Worm (Caenorhabditis elegans) whole organism, L1 larva: ENCODE data around the gene R02C2.7.

Experiments
- alr-1 ChIP-seq: fragments of 200-800 bp; sonication (Bioruptor generic); optimal IDR thresholded peaks from 2 replicates; lab custom pipeline; 2018; ENCODE audit warnings: borderline replicate concordance, mild to moderate bottlenecking, missing genetic modification characterization, missing compliant biosample characterization
- hlh-17 ChIP-seq: fragments of 200-800 bp; sonication (Bioruptor generic); optimal IDR thresholded peaks from 2 replicates; lab custom pipeline; 2018; ENCODE audit warnings: missing genetic modification characterization, mild to moderate bottlenecking, missing compliant biosample characterization, moderate library complexity, borderline replicate concordance
- vab-15 ChIP-seq: sonication (generic microtip); optimal IDR thresholded peaks from 2 replicates; lab custom pipeline; 2017; ENCODE audit warnings: missing genotype, mild to moderate bottlenecking, missing genetic modification characterization, missing compliant biosample characterization

DNA sequence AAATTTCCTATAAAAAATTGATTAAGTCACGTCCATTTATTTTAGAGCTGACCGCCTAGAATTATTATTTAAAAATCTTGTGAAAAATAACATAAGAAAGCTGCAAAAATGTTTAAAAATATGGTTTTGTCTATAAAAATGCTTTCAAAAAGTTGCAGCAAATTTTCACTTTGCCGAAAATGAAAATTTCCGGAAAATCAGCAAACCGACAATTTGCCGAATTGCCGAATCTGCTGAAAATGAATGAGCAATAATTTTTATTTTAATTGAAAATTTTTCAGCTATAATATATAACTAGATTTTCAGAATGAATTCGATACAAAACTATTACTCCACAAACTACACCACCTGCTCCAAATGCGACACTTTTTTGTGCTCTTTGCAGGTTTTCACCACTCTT, 25.6 kb downstream of the R02C2.7 start, which contains the start of gene srh-78:
- TF ChIP-seq vab-15 (tag; lab: Kevin White, UChicago), result no peak
- no peak for TF ChIP-seq hlh-17 (GFP tag; lab: Kevin White, UChicago)
- TF ChIP-seq alr-1, result no peak
